Worm (Caenorhabditis elegans) whole organism, mixed stage, embryonic: ENCODE measurements around the gene F08F3.8.

Source experiments
- blmp-1 ChIP-seq: fragments of 150-350 bp; optimal IDR thresholded peaks from 2 replicates; lab custom pipeline; 2014; ENCODE audit warnings: missing biosample characterization, missing genetic modification characterization
- lin-13 ChIP-seq: fragments of 150-350 bp; optimal IDR thresholded peaks from 2 replicates; lab custom pipeline; 2014; ENCODE audit warnings: missing biosample characterization, missing genetic modification characterization
- lsy-2 ChIP-seq: fragments of 150-350 bp; optimal IDR thresholded peaks from 2 replicates; lab custom pipeline; 2014; ENCODE audit warnings: missing biosample characterization, missing genetic modification characterization
- mep-1 ChIP-seq: fragments of 150-350 bp; optimal IDR thresholded peaks from 2 replicates; lab custom pipeline; 2017; ENCODE audit warnings: missing biosample characterization, missing genetic modification reagents, missing genetic modification characterization, inconsistent platforms
- nhr-2 ChIP-seq: fragments of 150-350 bp; optimal IDR thresholded peaks from 2 replicates; lab custom pipeline; 2014; ENCODE audit warnings: missing biosample characterization, missing genetic modification characterization
- pha-4 ChIP-seq: fragments of 150-350 bp; optimal IDR thresholded peaks from 2 replicates; lab custom pipeline; 2018; ENCODE audit warnings: missing biosample characterization, missing genetic modification reagents, missing genetic modification characterization
- snpc-4 ChIP-seq: fragments of 150-350 bp; optimal IDR thresholded peaks from 2 replicates; lab custom pipeline; 2014; ENCODE audit warnings: missing biosample characterization, missing genetic modification characterization
- zip-8 ChIP-seq: fragments of 150-350 bp; optimal IDR thresholded peaks from 2 replicates; lab custom pipeline; 2014; ENCODE audit warnings: missing biosample characterization, missing genetic modification characterization

- TF ChIP-seq blmp-1 (tag; lab: Kevin White, UChicago) (no peak), lsy-2 (no peak), snpc-4 (no peak), pha-4 (tag; lab: Kevin White, UChicago) (no peak), mep-1 (tag; lab: Kevin White, UChicago) (no peak), zip-8 (no peak), nhr-2 (tag; lab: Kevin White, UChicago) (no peak), lin-13 (tag; lab: Kevin White, UChicago) (no peak)
Observed at ce11 chrV:5459806-5460205, 27.4 kb upstream of the F08F3.8 start, which contains the start of gene ZC317.2.
